Worm (Caenorhabditis elegans): ENCODE measurements around the gene trx-1.

ce11 chrII:7720479-7720878 is 32.9 kb downstream of the trx-1 start:
- TF ChIP-seq nhr-67 (tag; optimal IDR thresholded peaks at IDR 0.05) (no peak), pha-4 (tag; optimal IDR thresholded peaks at IDR 0.05) (no peak), mdl-1 (tag; optimal IDR thresholded peaks at IDR 0.05) (no peak), nhr-11 (tag; optimal IDR thresholded peaks at IDR 0.05) (no peak), elt-3 (tag; optimal IDR thresholded peaks at IDR 0.05) (no peak), R02D3.7 (tag; optimal IDR thresholded peaks at IDR 0.05) (no peak), nhr-77 (tag; optimal IDR thresholded peaks at IDR 0.05) (no peak), unc-39 (tag; optimal IDR thresholded peaks at IDR 0.05) (no peak)

Measured in whole organism, L3 larva.